Worm (Caenorhabditis elegans): ENCODE results near the gene mdt-26.

Gene mdt-26

DNA sequence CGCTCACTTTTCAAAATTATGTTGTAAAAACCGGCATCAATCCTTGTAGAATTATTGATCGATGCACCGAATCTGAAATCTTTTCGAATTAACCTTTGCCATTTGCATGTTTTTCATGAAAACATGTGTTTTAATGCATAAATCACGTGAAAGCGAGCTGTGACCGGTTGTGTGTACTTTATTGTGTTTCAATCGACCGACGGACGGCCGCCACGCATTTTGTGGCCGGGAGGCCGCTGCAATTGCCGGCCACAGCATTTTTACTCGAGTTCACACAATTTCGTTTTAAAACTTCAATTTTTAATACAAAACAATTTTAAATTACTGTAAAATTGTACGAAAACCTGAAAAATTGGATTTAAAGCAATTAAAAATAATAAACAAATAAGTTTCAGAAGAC, 28.0 kb downstream of the mdt-26 start, which contains the start of gene C25H3.11:
TSS of gene C25H3.11 (minus strand) at position 82 of the 400 bp plus-strand sequence.
- no peak for TF ChIP-seq dao-5 (tag; optimal IDR thresholded peaks at IDR 0.05)
- TF ChIP-seq W03F9.2 (tag; optimal IDR thresholded peaks at IDR 0.05), result no peak
- no peak for TF ChIP-seq him-1 (tag; optimal IDR thresholded peaks at IDR 0.05)

DNA sequence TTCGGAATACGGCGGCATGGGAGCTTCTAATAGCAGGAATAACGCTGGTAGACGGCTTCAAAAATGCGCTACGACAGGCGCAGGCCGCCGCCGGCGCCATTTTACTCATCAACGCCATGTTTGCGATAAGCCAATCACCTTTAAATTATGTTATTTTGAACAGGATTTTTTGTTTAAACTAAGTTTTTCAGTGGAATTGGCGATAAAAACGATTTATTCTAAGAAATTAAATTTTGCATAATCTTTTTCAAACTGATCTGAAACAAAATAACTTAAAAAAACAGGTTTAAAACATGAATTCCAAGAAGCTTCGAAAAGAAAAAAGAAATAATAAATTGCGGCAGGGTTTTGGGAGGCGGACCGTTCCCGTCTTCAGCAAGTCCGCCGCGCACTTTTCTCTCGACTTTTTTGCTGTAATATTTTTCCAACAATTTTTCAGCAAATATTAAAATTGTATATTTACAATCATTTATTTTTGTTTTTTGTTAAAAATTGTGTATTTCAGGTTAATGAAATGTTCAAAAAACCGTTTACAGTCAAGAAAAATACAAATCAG, 30.3 kb downstream of the mdt-26 start, which contains the start of the genes ndub-5 and eif-2D:
TSS of gene ndub-5 (minus strand) at position 138 of the 556 bp plus-strand sequence.
TSS of gene eif-2D (plus strand) at position 506 of the 556 bp plus-strand sequence.
- TF ChIP-seq W03F9.2 (tag; optimal IDR thresholded peaks at IDR 0.05), result no peak
- no peak for TF ChIP-seq dao-5 (tag; optimal IDR thresholded peaks at IDR 0.05)
- TF ChIP-seq him-1 (tag; optimal IDR thresholded peaks at IDR 0.05), result no peak

DNA sequence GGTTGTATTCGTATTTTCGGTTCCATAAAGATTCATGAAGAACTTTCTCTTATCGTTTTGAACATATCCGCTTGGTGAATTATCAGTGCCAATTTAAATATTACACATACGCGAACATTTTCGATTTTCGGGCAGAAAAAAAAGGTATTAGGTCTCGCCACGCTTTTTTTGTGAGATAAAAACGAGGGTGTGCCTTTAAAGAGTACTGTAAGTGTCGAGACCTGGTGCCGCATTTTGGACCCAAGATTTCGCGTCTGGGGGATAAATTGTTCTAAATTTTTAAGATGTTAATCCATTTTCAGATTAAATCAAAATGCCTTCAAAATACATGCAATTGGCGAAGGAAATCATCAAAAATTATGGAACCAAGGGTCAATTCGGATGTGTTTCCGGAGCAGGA, 32.9 kb downstream of the mdt-26 start, which contains the start of gene C25H3.3:
TSS of gene C25H3.3 (plus strand) at position 301 of the 400 bp plus-strand sequence.
- TF ChIP-seq him-1 (tag; optimal IDR thresholded peaks at IDR 0.05) (no peak), W03F9.2 (tag; optimal IDR thresholded peaks at IDR 0.05) (no peak), dao-5 (tag; optimal IDR thresholded peaks at IDR 0.05) (no peak)

DNA sequence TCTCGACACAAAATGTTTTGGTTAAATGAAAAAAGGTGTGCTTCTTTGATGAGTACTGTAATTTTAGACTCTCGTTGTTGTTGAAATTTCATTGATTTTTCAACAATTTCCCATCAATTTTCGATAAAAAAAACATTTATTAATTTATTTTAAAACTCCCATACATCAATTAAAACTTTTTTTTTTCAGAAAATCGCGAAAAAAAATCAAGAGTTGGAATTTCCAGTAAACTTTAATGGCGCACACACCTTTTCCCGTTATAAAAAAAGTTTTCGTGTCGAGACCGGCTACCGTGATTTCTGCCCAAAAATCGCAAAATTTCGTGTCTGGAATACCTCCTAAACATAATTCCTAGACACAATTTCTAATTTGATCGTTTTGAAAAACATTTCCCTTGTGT, 33.8 kb downstream of the mdt-26 start, which contains the start of gene C25H3.14:
TSS of gene C25H3.14 (plus strand) at position 301 of the 400 bp plus-strand sequence.
- TF ChIP-seq dao-5 (tag; optimal IDR thresholded peaks at IDR 0.05), result no peak
- TF ChIP-seq W03F9.2 (tag; optimal IDR thresholded peaks at IDR 0.05), result no peak

DNA sequence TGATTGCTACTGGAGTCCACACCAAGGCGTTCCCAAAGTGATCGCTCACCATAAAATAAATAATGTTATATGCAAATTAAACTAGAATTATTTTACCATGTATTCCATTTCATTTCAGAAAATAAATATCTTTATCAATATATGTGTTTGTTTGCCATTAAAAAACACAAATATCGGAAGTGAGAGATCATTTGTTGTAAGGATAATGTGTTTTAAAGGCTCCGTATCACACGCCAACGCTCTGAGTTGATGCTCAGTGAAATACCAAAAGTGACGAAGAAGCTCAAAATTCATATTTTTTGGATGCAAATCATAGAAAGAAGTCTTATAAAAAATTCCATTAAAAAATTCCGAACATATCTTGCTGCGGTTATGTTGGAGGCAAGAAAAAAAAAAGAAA, 35.2 kb downstream of the mdt-26 start:
- TF ChIP-seq him-1 (tag; optimal IDR thresholded peaks at IDR 0.05) (no peak), W03F9.2 (tag; optimal IDR thresholded peaks at IDR 0.05) (no peak), dao-5 (tag; optimal IDR thresholded peaks at IDR 0.05) (no peak)

DNA sequence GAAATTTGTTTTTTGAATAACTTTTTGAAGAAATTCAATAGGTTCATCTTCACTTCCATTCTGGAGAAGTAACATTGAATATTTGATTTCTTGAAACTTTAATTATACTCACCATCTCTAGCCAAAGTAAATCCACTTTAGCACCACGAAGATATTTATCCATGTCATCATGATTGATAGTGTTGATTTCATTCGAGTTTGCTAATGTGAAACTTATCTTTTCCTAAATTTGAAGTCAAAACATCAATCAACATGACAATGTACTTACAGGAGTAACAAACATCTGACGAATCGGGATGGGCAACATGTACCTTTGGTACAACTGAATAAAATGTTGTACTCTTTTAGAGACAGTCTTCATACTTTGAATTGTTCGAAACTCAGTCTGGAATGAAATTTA, 36.4 kb downstream of the mdt-26 start:
- TF ChIP-seq W03F9.2 (tag; optimal IDR thresholded peaks at IDR 0.05) (no peak), him-1 (tag; optimal IDR thresholded peaks at IDR 0.05) (no peak), dao-5 (tag; optimal IDR thresholded peaks at IDR 0.05) (no peak)

DNA sequence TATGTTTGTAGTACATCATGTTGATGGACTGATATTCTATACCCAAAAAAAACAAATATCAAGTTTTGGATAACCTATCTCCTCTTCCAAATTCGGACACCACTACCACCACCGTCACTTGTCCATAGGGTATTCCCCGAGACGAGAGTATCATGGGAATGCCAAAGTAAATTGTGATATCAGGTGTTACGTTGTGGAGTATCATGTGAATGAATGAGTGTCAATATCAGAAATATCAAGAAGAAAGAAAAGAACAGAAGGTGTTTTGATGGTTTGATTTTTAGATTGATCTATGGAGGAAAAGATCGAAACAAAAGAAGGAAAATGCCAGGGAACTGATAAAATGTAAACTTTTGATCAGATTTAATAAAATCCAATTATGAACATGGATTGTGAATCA, 37.3 kb downstream of the mdt-26 start:
- TF ChIP-seq dao-5 (tag; optimal IDR thresholded peaks at IDR 0.05) (no peak), him-1 (tag; optimal IDR thresholded peaks at IDR 0.05) (no peak), W03F9.2 (tag; optimal IDR thresholded peaks at IDR 0.05) (no peak)

DNA sequence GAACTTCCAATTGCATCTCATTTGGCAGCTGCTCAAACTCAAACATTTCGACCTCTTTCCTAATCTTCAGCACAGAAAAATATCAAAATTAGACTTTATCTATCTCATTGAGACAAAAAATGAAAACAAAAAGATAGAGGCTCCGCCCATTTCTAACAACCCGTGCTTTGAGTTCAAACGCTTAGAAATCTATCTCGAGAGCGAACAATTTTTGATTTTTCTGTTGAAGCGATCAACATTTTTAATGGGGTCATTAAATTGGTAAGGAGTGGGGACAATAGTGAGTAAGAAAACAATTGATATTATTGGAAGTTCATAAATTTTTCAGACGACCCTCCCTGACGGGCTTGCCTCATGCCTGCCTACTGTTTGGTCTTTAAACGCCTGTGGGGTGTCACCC, 37.9 kb downstream of the mdt-26 start, which contains the start of the genes C25H3.10 and C25H3.1:
TSS of gene C25H3.10 (minus strand) at position 101 of the 400 bp plus-strand sequence.
TSS of gene C25H3.1 (plus strand) at position 203 of the 400 bp plus-strand sequence.
- TF ChIP-seq dao-5 (tag; optimal IDR thresholded peaks at IDR 0.05) (no peak), him-1 (tag; optimal IDR thresholded peaks at IDR 0.05) (no peak), W03F9.2 (tag; optimal IDR thresholded peaks at IDR 0.05) (no peak)

DNA sequence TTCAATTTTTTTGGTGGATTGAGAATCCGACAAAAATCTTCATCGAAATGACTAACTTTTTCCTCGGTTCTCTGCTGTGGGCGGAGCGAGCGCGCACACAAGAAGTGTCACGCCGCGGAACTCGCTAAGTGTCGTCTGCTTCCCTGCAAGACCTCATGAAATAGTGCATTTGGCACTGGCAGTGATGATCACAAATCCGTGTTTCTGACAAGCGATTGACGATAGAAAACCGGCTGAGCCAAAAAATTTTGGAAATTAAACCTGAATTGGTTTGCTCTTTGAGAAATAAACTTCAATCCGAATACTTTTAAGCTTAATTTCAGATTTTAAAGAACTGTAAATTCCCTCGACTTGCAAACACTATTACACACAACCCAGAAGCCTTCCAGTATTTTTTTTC, 40.5 kb downstream of the mdt-26 start:
- TF ChIP-seq dao-5 (tag; optimal IDR thresholded peaks at IDR 0.05) (no peak), W03F9.2 (tag; optimal IDR thresholded peaks at IDR 0.05) (peak; percentile 52), him-1 (tag; optimal IDR thresholded peaks at IDR 0.05) (peak; percentile 40)

DNA sequence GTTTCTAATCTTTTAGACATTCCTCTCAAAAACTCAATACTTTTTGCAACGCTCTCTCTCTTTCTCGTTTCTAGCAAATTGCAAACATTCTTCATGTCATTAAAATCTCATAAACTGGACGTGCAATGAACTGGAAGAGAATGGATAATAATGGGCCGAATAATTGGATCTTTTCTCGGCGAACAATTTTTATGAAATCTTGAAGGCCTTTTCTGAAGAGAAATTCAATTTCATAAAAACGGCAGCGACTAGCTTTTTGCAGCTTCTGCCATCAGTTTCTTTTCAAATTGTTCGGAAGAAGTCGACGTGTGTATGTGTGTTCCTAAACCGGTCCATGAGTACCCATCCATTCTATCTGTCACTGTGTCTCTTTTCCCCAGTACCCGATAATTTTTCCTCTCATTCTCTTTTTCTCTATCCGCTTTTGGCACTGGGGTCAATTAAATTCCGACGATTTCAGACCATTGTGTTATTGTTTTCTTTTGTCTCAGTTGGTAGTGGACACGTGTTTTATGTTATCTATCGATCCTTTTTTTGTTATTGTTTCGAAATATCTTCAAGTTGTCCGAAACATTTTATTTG, 41.7 kb downstream of the mdt-26 start:
- no peak for TF ChIP-seq W03F9.2 (tag; optimal IDR thresholded peaks at IDR 0.05)
- TF ChIP-seq dao-5 (tag; optimal IDR thresholded peaks at IDR 0.05), result no peak
- TF ChIP-seq him-1 (tag; optimal IDR thresholded peaks at IDR 0.05), result no peak

DNA sequence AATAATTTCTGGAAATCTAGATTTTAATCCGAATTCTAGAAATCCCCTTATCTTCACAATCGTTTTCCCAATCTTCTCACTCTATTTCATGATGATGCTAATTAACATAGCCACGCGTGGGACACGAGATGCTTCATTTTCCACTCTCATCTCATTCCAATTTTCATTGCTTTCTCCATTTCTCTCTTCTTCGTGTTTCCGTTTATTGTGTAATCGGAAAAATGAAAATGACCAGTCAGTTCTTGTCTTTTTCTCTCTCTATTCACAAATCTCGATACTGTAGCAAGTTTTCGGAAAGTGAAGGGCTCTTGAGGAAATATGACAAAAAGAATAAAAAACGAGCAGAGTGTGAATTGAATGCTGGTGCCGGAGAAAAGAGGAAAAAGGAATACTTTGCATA, 43.5 kb downstream of the mdt-26 start:
- TF ChIP-seq dao-5 (tag; optimal IDR thresholded peaks at IDR 0.05) (no peak), W03F9.2 (tag; optimal IDR thresholded peaks at IDR 0.05) (no peak), him-1 (tag; optimal IDR thresholded peaks at IDR 0.05) (no peak)

DNA sequence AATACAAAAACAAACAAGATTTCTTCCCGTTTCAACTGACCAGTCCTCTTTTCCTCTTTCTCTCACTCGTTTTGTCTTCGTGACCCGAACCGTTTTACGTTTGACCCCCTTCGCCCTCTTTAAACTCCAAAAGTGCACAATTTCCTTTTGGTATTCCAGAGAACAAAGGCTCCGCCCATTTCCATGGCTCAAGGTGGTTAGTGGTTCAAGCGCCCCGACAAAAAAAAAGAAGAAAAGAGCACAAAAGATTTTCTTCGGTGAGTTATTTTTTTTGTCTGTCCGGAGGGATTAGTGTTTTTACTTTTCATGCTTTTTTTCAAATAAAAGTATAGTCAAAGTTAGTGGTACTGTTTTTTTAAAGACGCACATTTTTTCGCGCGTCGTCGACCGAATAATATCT, 46.6 kb downstream of the mdt-26 start, which contains the start of gene osta-2:
TSS of gene osta-2 (plus strand) at position 160 of the 400 bp plus-strand sequence.
- no peak for TF ChIP-seq W03F9.2 (tag; optimal IDR thresholded peaks at IDR 0.05)
- TF ChIP-seq him-1 (tag; optimal IDR thresholded peaks at IDR 0.05), result no peak
- no peak for TF ChIP-seq dao-5 (tag; optimal IDR thresholded peaks at IDR 0.05)

DNA sequence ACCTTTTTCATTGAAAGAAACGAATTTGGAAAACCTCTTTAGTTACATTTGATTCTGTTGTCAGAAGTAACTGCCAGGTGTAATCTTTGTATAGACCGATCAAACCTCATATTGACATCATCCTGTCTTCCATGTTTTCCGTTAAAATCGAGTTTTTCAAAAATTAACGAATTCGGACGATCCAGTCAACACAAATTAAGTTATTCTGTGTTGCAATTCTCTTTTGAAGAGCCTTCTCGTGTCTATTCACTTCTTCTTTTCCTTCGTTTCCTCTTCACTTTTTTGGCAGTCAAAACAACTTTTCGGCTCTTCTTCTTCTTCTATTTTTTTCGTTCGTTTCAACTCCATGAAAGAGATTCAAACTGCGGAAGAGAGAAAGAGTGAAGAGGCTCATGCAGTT, 47.2 kb downstream of the mdt-26 start:
- TF ChIP-seq W03F9.2 (tag; optimal IDR thresholded peaks at IDR 0.05), result no peak
- TF ChIP-seq him-1 (tag; optimal IDR thresholded peaks at IDR 0.05), result no peak
- TF ChIP-seq dao-5 (tag; optimal IDR thresholded peaks at IDR 0.05), result no peak

DNA sequence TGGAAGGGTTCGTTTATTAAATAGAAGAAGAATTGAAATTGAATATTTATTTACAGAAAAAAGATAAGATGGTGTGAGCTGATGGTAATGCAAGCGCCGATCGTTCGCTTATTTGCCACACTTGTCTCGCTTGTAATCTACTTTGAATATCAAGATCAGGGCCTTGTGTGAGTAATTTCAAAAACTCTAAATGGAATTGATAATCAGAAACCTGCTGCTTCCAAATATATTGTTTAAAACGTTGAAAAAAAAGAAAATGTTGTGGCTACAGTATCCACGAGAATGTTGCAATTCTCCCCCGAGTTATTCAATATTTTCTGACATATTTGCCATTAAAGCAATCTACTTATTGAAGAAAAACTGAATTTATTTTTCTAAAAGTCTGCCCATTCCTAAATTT, 49.9 kb downstream of the mdt-26 start:
- TF ChIP-seq him-1 (tag; optimal IDR thresholded peaks at IDR 0.05) (no peak), dao-5 (tag; optimal IDR thresholded peaks at IDR 0.05) (no peak), W03F9.2 (tag; optimal IDR thresholded peaks at IDR 0.05) (no peak)

Data from whole organism, L4/young adult.